Worm (Caenorhabditis elegans): ENCODE measurements around the gene C35B1.3.
A peak's percentile ranks its signal among the peaks of the same experiment; 100 is the strongest.

C35B1.3 gene

ce11 chrIV:4083094-4083493 lies 2.1 kb downstream of the C35B1.3 start:
- TF ChIP-seq nfya-2 (GFP tag; IDR thresholded peaks at IDR 0.05) (no peak), Y53G8AR.9 (GFP tag; conservative IDR thresholded peaks at IDR 0.05) (0 out of 2 replicates have a peak, but pooled peaks have one; percentile 36), K11D2.4 (GFP tag; IDR thresholded peaks at IDR 0.05) (no peak), F33H1.4 (GFP tag; IDR thresholded peaks at IDR 0.05) (no peak), ekl-4 (GFP tag; IDR thresholded peaks at IDR 0.05) (no peak), snpc-3.4 (tag; optimal IDR thresholded peaks at IDR 0.05) (peak; percentile 33), egrh-3 (GFP tag; IDR thresholded peaks at IDR 0.05) (no peak), C06A6.2 (GFP tag; conservative IDR thresholded peaks at IDR 0.05) (no peak), Y79H2A.3 (GFP tag; conservative IDR thresholded peaks at IDR 0.05) (no peak), F55B11.4 (tag; optimal IDR thresholded peaks at IDR 0.05; ENCODE audit: borderline replicate concordance, insufficient read depth) (no peak), lin-40 (tag; optimal IDR thresholded peaks at IDR 0.05) (no peak), F52B5.7 (tag; optimal IDR thresholded peaks at IDR 0.05) (no peak), ets-4 (GFP tag; optimal IDR thresholded peaks at IDR 0.05) (no peak), F23B12.7 (tag; optimal IDR thresholded peaks at IDR 0.05; ENCODE audit: insufficient read depth) (no peak), T26A5.8 (tag; optimal IDR thresholded peaks at IDR 0.05) (no peak), B0336.3 (GFP tag; IDR thresholded peaks at IDR 0.05) (peak; percentile 82), unc-62 (GFP tag; optimal IDR thresholded peaks at IDR 0.05) (no peak), ceh-91 (GFP tag; IDR thresholded peaks at IDR 0.05) (no peak), dox-1 (GFP tag; IDR thresholded peaks at IDR 0.05) (no peak), hmg-20 (GFP tag; IDR thresholded peaks at IDR 0.05) (no peak), somi-1 (GFP tag; optimal IDR thresholded peaks at IDR 0.05) (no peak), sptf-2 (GFP tag; optimal IDR thresholded peaks at IDR 0.05) (no peak), hlh-12 (tag; optimal IDR thresholded peaks at IDR 0.05) (no peak), ztf-22 (GFP tag; optimal IDR thresholded peaks at IDR 0.05) (no peak), let-526 (GFP tag; IDR thresholded peaks at IDR 0.05) (no peak), let-607 (tag; optimal IDR thresholded peaks at IDR 0.05) (no peak)

- no peak for TF ChIP-seq ztf-3 (GFP tag; optimal IDR thresholded peaks at IDR 0.05)
- TF ChIP-seq let-526 (GFP tag; IDR thresholded peaks at IDR 0.05) = no peak
- no peak for TF ChIP-seq lsy-27 (tag; optimal IDR thresholded peaks at IDR 0.05; ENCODE audit: borderline replicate concordance, insufficient read depth)
- no peak for TF ChIP-seq Y95B8A.8 (GFP tag; IDR thresholded peaks at IDR 0.05)
Observed at ce11 chrIV:4084109-4084508, 3.2 kb downstream of the C35B1.3 start, which contains the start of gene C35B1.5. Gene C35B1.5, minus strand, starts transcription at chrIV:4084209.

ce11 chrIV:4085022-4085421 lies 4.1 kb downstream of the C35B1.3 start:
- peak; percentile 60 for TF ChIP-seq F23B12.7 (tag; optimal IDR thresholded peaks at IDR 0.05; ENCODE audit: insufficient read depth)
- TF ChIP-seq nhr-80 (tag; optimal IDR thresholded peaks at IDR 0.05) = peak; percentile 38
- no peak for TF ChIP-seq cebp-1 (GFP tag; IDR thresholded peaks at IDR 0.05)
- TF ChIP-seq cebp-1 (tag; optimal IDR thresholded peaks at IDR 0.05) = peak; percentile 10
- TF ChIP-seq him-1 (tag; optimal IDR thresholded peaks at IDR 0.05) = no peak

- TF ChIP-seq rec-8 (tag; optimal IDR thresholded peaks at IDR 0.05) (no peak), madf-6 (GFP tag; IDR thresholded peaks at IDR 0.05) (no peak), dox-1 (GFP tag; IDR thresholded peaks at IDR 0.05) (no peak), nfya-2 (GFP tag; IDR thresholded peaks at IDR 0.05) (no peak), tlf-1 (GFP tag; optimal IDR thresholded peaks at IDR 0.05) (no peak), ceh-100 (GFP tag; IDR thresholded peaks at IDR 0.05) (no peak), snpc-4 (GFP tag; optimal IDR thresholded peaks at IDR 0.05) (no peak), snpc-4 (tag; optimal IDR thresholded peaks at IDR 0.05) (peak in 1 of 4 experiments; percentile 9), lsl-1 (GFP tag; optimal IDR thresholded peaks at IDR 0.05) (peak; percentile 5), B0261.1 (tag; optimal IDR thresholded peaks at IDR 0.05) (no peak), ztf-6 (GFP tag; IDR thresholded peaks at IDR 0.05) (no peak), hsf-1 (GFP tag; IDR thresholded peaks at IDR 0.05) (no peak), akir-1 (GFP tag; optimal IDR thresholded peaks at IDR 0.05) (no peak), hmg-1.2 (GFP tag; IDR thresholded peaks at IDR 0.05) (no peak)
Observed at ce11 chrIV:4085787-4086262, 4.9 kb downstream of the C35B1.3 start, which contains the start of gene C35B1.2. Gene C35B1.2, plus strand, starts transcription at chrIV:4086212.

Measured in whole organism, young adult.